Worm (Caenorhabditis elegans) whole organism, mixed stage, embryonic: ENCODE results near the gene dnc-2.

ENCODE experiments used
- blmp-1 ChIP-seq: fragments of 150-350 bp; optimal IDR thresholded peaks from 2 replicates; lab custom pipeline; 2014; ENCODE audit warnings: missing biosample characterization, missing genetic modification characterization
- ceh-39 ChIP-seq: fragments of 150-350 bp; optimal IDR thresholded peaks from 2 replicates; lab custom pipeline; 2014; ENCODE audit warnings: missing biosample characterization, missing genetic modification characterization
- ceh-43 ChIP-seq: fragments of 200-800 bp; sonication (Bioruptor generic); optimal IDR thresholded peaks from 2 replicates; lab custom pipeline; 2018; ENCODE audit warnings: mild to moderate bottlenecking, missing genetic modification characterization, moderate library complexity, missing compliant biosample characterization
- ceh-83 ChIP-seq: fragments of 200-800 bp; sonication (Bioruptor generic); optimal IDR thresholded peaks from 2 replicates; lab custom pipeline; 2018; ENCODE audit warnings: mild to moderate bottlenecking, missing genetic modification characterization, missing compliant biosample characterization
- ces-1 ChIP-seq: fragments of 150-350 bp; optimal IDR thresholded peaks from 2 replicates; lab custom pipeline; 2014; ENCODE audit warnings: missing biosample characterization, missing genetic modification reagents, missing genetic modification characterization
- cnd-1 ChIP-seq: fragments of 200-800 bp; sonication (Bioruptor generic); optimal IDR thresholded peaks from 2 replicates; lab custom pipeline; 2018; ENCODE audit warnings: mild to moderate bottlenecking, missing genetic modification characterization, missing compliant biosample characterization
- drap-1 ChIP-seq: fragments of 200-800 bp; sonication (Bioruptor generic); optimal IDR thresholded peaks from 3 replicates; lab custom pipeline; 2018; ENCODE audit warnings: mild to moderate bottlenecking, missing genetic modification characterization, missing compliant biosample characterization
- elt-3 ChIP-seq: fragments of 150-350 bp; optimal IDR thresholded peaks from 2 replicates; lab custom pipeline; 2014; ENCODE audit warnings: missing biosample characterization, missing genetic modification characterization
- flh-1 ChIP-seq: fragments of 200-800 bp; sonication (Bioruptor generic); optimal IDR thresholded peaks from 2 replicates; lab custom pipeline; 2018; ENCODE audit warnings: mild to moderate bottlenecking, missing genetic modification characterization, moderate library complexity, missing compliant biosample characterization
- hlh-1 ChIP-seq: fragments of 150-350 bp; optimal IDR thresholded peaks from 2 replicates; lab custom pipeline; 2014; ENCODE audit warnings: missing biosample characterization, missing genetic modification reagents, missing genetic modification characterization
- lin-13 ChIP-seq: fragments of 150-350 bp; optimal IDR thresholded peaks from 2 replicates; lab custom pipeline; 2014; ENCODE audit warnings: missing biosample characterization, missing genetic modification characterization
- lin-32 ChIP-seq: fragments of 200-800 bp; sonication (Bioruptor generic); optimal IDR thresholded peaks from 2 replicates; lab custom pipeline; 2018; ENCODE audit warnings: mild to moderate bottlenecking, missing genetic modification characterization, missing compliant biosample characterization
- lsy-2 ChIP-seq: fragments of 150-350 bp; optimal IDR thresholded peaks from 2 replicates; lab custom pipeline; 2014; ENCODE audit warnings: missing biosample characterization, missing genetic modification characterization
- mab-5 ChIP-seq: fragments of 150-350 bp; optimal IDR thresholded peaks from 2 replicates; lab custom pipeline; 2014; ENCODE audit warnings: missing biosample characterization, missing genetic modification characterization
- mep-1 ChIP-seq: fragments of 150-350 bp; optimal IDR thresholded peaks from 2 replicates; lab custom pipeline; 2017; ENCODE audit warnings: missing biosample characterization, missing genetic modification reagents, missing genetic modification characterization, inconsistent platforms
- mls-2 ChIP-seq: sonication (generic microtip); optimal IDR thresholded peaks from 2 replicates; lab custom pipeline; 2016; ENCODE audit warnings: mild to moderate bottlenecking, missing genetic modification characterization, moderate library complexity, missing compliant biosample characterization
- nhr-12 ChIP-seq: fragments of 150-350 bp; optimal IDR thresholded peaks from 2 replicates; lab custom pipeline; 2014; ENCODE audit warnings: missing biosample characterization, missing genetic modification characterization
- nhr-2 ChIP-seq: fragments of 150-350 bp; optimal IDR thresholded peaks from 2 replicates; lab custom pipeline; 2014; ENCODE audit warnings: missing biosample characterization, missing genetic modification characterization
- nhr-28 ChIP-seq: fragments of 150-350 bp; optimal IDR thresholded peaks from 2 replicates; lab custom pipeline; 2014; ENCODE audit warnings: missing biosample characterization, missing genetic modification characterization
- nhr-76 ChIP-seq: sonication (generic microtip); optimal IDR thresholded peaks from 2 replicates; lab custom pipeline; 2017; ENCODE audit warnings: missing biosample characterization, missing genetic modification characterization
- sem-2 ChIP-seq: fragments of 200-800 bp; sonication (Bioruptor generic); optimal IDR thresholded peaks from 2 replicates; lab custom pipeline; 2018; ENCODE audit warnings: mild to moderate bottlenecking, missing genetic modification characterization, missing compliant biosample characterization
- tbx-8 ChIP-seq: fragments of 200-800 bp; sonication (Bioruptor generic); optimal IDR thresholded peaks from 2 replicates; lab custom pipeline; 2018; ENCODE audit warnings: mild to moderate bottlenecking, missing genetic modification characterization, moderate library complexity, missing compliant biosample characterization
- unc-120 ChIP-seq: sonication (generic microtip); optimal IDR thresholded peaks from 2 replicates; lab custom pipeline; 2017; ENCODE audit warnings: missing genetic modification characterization, missing compliant biosample characterization; ENCODE audit not compliant: poor library complexity, severe bottlenecking
- unc-39 ChIP-seq: fragments of 150-350 bp; optimal IDR thresholded peaks from 2 replicates; lab custom pipeline; 2014; ENCODE audit warnings: missing biosample characterization, missing genetic modification characterization
- unc-62 ChIP-seq: fragments of 150-350 bp; optimal IDR thresholded peaks from 2 replicates; lab custom pipeline; 2014; ENCODE audit warnings: missing biosample characterization, missing genetic modification reagents, missing genetic modification characterization
- zip-8 ChIP-seq: fragments of 150-350 bp; optimal IDR thresholded peaks from 2 replicates; lab custom pipeline; 2014; ENCODE audit warnings: missing biosample characterization, missing genetic modification characterization
- ztf-11 ChIP-seq: fragments of 150-350 bp; optimal IDR thresholded peaks from 2 replicates; lab custom pipeline; 2014; ENCODE audit warnings: missing biosample characterization, missing genetic modification characterization

Gene dnc-2

DNA sequence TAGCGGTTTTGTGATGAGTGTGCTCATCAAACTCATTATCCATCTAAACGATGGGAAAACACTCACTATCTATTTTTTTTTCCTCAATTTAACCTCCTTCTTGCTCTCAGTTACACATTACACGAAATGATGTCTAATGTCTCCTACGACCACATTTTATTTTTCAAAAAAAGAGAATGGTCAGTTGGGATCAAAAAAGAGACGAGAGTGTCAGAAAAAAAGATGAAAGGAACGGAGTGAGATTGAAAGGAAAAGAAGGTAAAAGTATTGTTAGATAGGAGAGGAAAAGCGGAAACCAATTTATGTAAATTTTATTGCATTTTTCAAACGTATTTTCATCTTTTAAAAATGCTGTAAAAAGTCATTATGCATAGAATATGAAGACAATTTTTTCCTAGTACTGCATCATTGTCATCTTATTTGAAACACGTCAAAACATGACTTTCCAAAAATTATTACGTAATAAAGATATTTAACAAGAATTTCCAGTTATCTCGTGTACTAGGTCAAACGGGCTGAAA is 8.6 kb upstream of the dnc-2 start:
- TF ChIP-seq cnd-1 (tag; lab: Kevin White, UChicago) (no peak), nhr-28 (no peak), mls-2 (tag; lab: Kevin White, UChicago) (no peak), zip-8 (tag; lab: Kevin White, UChicago) (peak; percentile 71), sem-2 (GFP tag; lab: Kevin White, UChicago) (no peak), drap-1 (no peak), ces-1 (GFP tag; lab: Kevin White, UChicago) (peak; percentile 7)

DNA sequence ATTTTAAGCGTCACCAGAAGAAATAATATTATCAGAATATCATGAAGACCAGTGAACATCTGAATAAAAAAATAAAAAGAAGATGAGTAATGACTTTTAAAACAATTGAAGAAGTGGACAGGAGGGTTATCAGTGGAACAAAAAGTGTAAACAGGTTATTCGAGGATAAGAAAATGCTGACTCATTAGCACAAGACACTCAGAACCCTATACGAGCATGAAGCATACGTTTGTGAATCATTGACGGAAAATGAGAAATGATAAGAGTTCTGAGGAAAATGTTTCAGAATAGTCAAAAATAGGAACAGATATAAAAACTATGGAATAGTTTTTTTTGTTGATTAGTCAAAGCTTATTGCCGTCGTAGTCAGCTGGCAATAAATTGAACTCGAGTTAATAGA is 7.3 kb upstream of the dnc-2 start, which contains the start of gene zmp-1:
Gene zmp-1, minus strand, starts transcription at position 101 of the 400 bp plus-strand sequence.
- TF ChIP-seq mep-1: no peak
- no peak for TF ChIP-seq mab-5 (tag; lab: Kevin White, UChicago)
- TF ChIP-seq lin-32 (GFP tag; lab: Kevin White, UChicago): no peak
- TF ChIP-seq hlh-1 (tag; lab: Kevin White, UChicago): no peak
- TF ChIP-seq ztf-11 (tag; lab: Kevin White, UChicago): no peak
- no peak for TF ChIP-seq unc-120 (tag; lab: Kevin White, UChicago)
- no peak for TF ChIP-seq ceh-39
- TF ChIP-seq blmp-1: no peak
- no peak for TF ChIP-seq tbx-8 (GFP tag; lab: Kevin White, UChicago)
- no peak for TF ChIP-seq mls-2 (tag; lab: Kevin White, UChicago)

DNA sequence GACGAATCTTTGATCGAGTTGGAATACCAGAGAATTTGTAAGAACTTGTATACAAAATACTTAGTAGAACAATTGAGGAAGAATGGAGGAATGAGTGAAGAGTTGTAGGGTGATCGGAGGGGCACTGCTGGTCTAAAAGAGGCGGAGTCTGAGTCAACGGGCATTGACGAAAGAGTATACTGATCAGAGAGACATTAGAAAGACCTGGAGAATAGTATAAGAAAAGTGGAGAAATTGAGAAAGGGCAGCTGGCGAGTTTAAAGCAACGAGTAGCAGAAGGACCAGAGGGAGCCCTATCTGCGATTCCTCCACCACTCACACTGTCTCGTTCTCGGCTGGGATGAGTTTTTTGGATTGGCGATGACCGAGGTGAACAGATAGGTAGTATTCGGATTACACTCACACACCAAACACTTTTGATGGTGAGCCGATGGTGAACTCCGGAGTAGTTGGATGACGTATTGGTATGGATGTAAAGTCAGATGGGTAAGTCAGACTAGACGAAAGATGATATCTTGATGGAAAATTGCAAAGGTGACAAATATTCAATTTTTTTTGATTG is 6.0 kb upstream of the dnc-2 start, which contains the start of gene EGAP1.5:
Gene EGAP1.5, plus strand, starts transcription at position 289 of the 562 bp plus-strand sequence.
- TF ChIP-seq unc-62 (GFP tag; lab: Kevin White, UChicago) (peak; percentile 62), blmp-1 (no peak), sem-2 (GFP tag; lab: Kevin White, UChicago) (no peak), hlh-1 (tag; lab: Kevin White, UChicago) (peak; percentile 97), unc-39 (tag; lab: Kevin White, UChicago) (no peak), lsy-2 (no peak), ceh-43 (GFP tag; lab: Kevin White, UChicago) (no peak), mls-2 (tag; lab: Kevin White, UChicago) (no peak), unc-120 (tag; lab: Kevin White, UChicago) (peak; percentile 81), ceh-83 (GFP tag; lab: Kevin White, UChicago) (no peak), zip-8 (tag; lab: Kevin White, UChicago) (no peak)

DNA sequence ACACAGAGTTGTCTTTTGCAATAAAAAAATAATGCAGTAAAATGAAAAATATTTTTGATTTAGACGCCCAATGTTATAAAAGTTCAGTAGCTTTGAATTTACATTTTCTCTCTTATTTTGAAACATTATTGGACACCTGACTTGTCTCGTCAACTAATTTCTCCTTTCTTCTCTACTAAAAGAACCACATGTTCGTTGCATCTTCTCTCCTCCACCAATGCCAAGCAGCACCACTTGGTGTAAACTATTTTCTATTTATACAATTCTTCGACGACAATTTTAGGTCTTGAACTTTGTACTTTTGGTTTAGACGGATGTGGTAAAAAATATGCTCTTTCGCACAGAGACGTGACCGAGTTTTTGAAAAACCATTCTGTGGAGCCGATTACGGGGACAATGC is 5.1 kb upstream of the dnc-2 start:
- no peak for TF ChIP-seq flh-1 (GFP tag; lab: Kevin White, UChicago)
- no peak for TF ChIP-seq nhr-2 (tag; lab: Kevin White, UChicago)
- TF ChIP-seq lin-32 (GFP tag; lab: Kevin White, UChicago): no peak
- TF ChIP-seq nhr-76 (tag; lab: Kevin White, UChicago): no peak
- peak; percentile 95 for TF ChIP-seq hlh-1 (tag; lab: Kevin White, UChicago)
- peak; percentile 27 for TF ChIP-seq unc-62 (GFP tag; lab: Kevin White, UChicago)
- peak; percentile 17 for TF ChIP-seq unc-120 (tag; lab: Kevin White, UChicago)
- TF ChIP-seq lin-13 (tag; lab: Kevin White, UChicago): no peak
- TF ChIP-seq, all 35 proteins: peak for 3

DNA sequence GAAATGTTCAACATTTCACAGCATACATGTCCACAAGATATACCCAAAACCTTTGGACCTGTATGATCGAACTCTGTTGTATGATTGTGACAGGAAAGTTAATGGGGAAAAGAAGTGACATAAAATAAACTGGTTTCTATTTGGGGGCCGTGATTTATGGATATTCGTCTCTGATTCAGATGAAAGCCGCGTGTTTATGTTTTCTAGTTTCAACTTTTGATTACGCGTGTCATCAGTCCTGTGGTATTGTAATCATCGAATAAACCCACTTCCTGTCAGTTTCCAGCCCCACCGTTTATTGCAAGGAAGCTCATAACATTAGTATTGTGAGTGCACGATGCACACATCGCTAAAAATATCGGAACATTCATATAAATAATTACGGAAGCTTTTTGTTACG is 3.3 kb downstream of the dnc-2 start:
- TF ChIP-seq drap-1: no peak

DNA sequence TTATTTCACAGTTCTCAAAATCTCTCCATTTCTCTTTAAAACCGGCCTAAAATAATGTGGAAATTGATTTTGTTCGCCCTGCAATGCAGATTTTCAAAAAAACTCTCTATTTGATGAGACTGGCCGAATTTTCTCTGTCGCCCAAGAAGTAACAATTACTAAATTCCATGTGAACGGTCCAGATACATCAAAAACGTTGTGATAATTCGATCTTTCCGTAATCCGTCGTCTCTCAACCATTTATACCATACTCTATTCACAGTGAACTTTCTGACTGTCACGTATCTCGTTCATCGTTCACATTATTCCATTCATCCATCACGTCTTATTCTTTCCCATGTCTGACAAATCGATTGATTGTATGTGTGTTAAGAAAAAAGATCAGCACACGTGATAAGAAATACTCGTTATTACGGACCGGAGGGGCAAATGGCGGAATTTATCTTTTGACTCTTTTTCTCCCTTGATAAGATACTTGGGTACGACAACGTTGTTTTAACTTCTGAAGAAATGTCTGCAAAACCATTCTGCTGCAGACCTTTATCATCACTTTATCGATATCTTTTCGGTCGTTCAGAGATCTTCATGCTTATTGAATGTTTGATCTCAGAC is 4.4 kb downstream of the dnc-2 start:
- no peak for TF ChIP-seq blmp-1
- no peak for TF ChIP-seq elt-3 (tag; lab: Kevin White, UChicago)
- no peak for TF ChIP-seq lin-32 (GFP tag; lab: Kevin White, UChicago)
- TF ChIP-seq tbx-8 (GFP tag; lab: Kevin White, UChicago): no peak
- TF ChIP-seq flh-1 (GFP tag; lab: Kevin White, UChicago): no peak
- no peak for TF ChIP-seq mab-5 (tag; lab: Kevin White, UChicago)
- TF ChIP-seq nhr-2 (tag; lab: Kevin White, UChicago): no peak
- no peak for TF ChIP-seq nhr-12 (tag; lab: Kevin White, UChicago)
- TF ChIP-seq, all 35 proteins: peak for 0
